Worm (Caenorhabditis elegans) whole organism, L4/young adult: Measurements from ENCODE around the gene malt-1.

Experiments
- dao-5 ChIP-seq: sonication (generic microtip); optimal IDR thresholded peaks from 2 replicates; lab custom pipeline; 2016; ENCODE audit warnings: missing genotype, missing genetic modification characterization, moderate library complexity, missing compliant biosample characterization
- him-1 ChIP-seq: sonication (generic microtip); optimal IDR thresholded peaks from 2 replicates; lab custom pipeline; 2016; ENCODE audit warnings: missing genotype, missing genetic modification reagents, missing genetic modification characterization, missing compliant biosample characterization

DNA sequence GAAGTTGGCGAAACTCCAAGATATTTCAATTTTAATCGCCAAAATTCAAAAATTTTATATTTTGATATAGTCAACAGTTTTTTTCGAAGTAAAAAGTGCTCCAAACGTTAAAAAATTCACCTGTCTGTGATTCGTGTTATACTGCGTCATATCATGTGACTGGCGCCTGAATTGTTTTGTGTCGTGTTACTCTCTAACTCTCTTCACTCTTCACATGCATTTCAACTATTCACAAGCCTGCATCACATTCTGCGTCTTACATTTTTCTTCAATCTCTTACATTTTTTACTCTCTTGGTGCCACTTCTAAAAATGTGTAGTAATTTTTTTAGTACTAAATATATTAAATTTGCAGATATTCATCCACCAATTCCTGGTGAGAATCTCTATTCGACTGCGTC, 22.7 kb downstream of the malt-1 start, which contains the start of gene flcn-1:
- TF ChIP-seq him-1 = no peak
- TF ChIP-seq dao-5 (tag; lab: Kevin White, UChicago) = no peak
